Worm (Caenorhabditis elegans) whole organism, early embryonic: ENCODE results near the gene C14B9.8.

Experiments used
- B0310.2 ChIP-seq: sonication (generic microtip); optimal IDR thresholded peaks from 2 replicates; lab custom pipeline; 2016; ENCODE audit warnings: mild to moderate bottlenecking, missing genetic modification characterization, missing compliant biosample characterization
- F13C5.2 ChIP-seq: sonication (generic microtip); optimal IDR thresholded peaks from 2 replicates; lab custom pipeline; 2017; ENCODE audit warnings: mild to moderate bottlenecking, missing genetic modification characterization, inconsistent platforms, missing compliant biosample characterization
- ama-1 ChIP-seq: fragments of 150-350 bp; optimal IDR thresholded peaks from 2 replicates; lab custom pipeline; 2014
- ceh-13 ChIP-seq: fragments of 200-800 bp; sonication (Bioruptor generic); optimal IDR thresholded peaks from 2 replicates; lab custom pipeline; 2018; ENCODE audit warnings: mild to moderate bottlenecking, missing genetic modification characterization, missing compliant biosample characterization
- ceh-36 ChIP-seq: sonication (generic microtip); optimal IDR thresholded peaks from 2 replicates; lab custom pipeline; 2016; ENCODE audit warnings: missing genetic modification characterization, inconsistent platforms, missing compliant biosample characterization
- flt-1 ChIP-seq: fragments of 200-800 bp; sonication (Bioruptor generic); IDR thresholded peaks from 2 replicates; pipeline ENCODE4 v1.3.6; 2022; ENCODE audit warnings: missing genetic modification characterization, missing compliant biosample characterization
- hmbx-1 ChIP-seq: sonication (generic microtip); optimal IDR thresholded peaks from 2 replicates; lab custom pipeline; 2016; ENCODE audit warnings: mild to moderate bottlenecking, missing genetic modification characterization, missing compliant biosample characterization
- hmg-4 ChIP-seq: fragments of 200-800 bp; sonication (Bioruptor generic); optimal IDR thresholded peaks from 2 replicates; lab custom pipeline; 2018; ENCODE audit warnings: mild to moderate bottlenecking, missing genetic modification characterization, missing compliant biosample characterization
- pes-1 ChIP-seq: fragments of 200-800 bp; sonication (Bioruptor generic); IDR thresholded peaks from 2 replicates; pipeline ENCODE4 v1.3.6; 2022; ENCODE audit warnings: missing genetic modification reagents, missing genetic modification characterization, missing compliant biosample characterization
- scrt-1 ChIP-seq: fragments of 200-800 bp; sonication (Bioruptor generic); IDR thresholded peaks from 2 replicates; pipeline ENCODE4 v1.3.6; 2022; ENCODE audit warnings: missing genetic modification characterization, missing compliant biosample characterization
- sea-1 ChIP-seq: fragments of 200-800 bp; sonication (Bioruptor generic); conservative IDR thresholded peaks from 2 replicates; pipeline ENCODE4 v1.3.6; 2022; ENCODE audit warnings: missing genetic modification characterization, missing compliant biosample characterization
- tbx-11 ChIP-seq: fragments of 200-800 bp; sonication (Bioruptor generic); IDR thresholded peaks from 2 replicates; pipeline ENCODE4 v1.3.6; 2022; ENCODE audit warnings: missing genetic modification characterization, missing compliant biosample characterization
- tbx-37 ChIP-seq: fragments of 200-800 bp; sonication (Bioruptor generic); conservative IDR thresholded peaks from 2 replicates; pipeline ENCODE4 v1.3.6; 2022; ENCODE audit warnings: missing genetic modification reagents, missing genetic modification characterization, missing compliant biosample characterization
- tra-4 ChIP-seq: sonication (generic microtip); optimal IDR thresholded peaks from 2 replicates; lab custom pipeline; 2017; ENCODE audit warnings: missing genetic modification characterization, missing compliant biosample characterization

ce11 chrIII:8093079-8093623 is 51.3 kb downstream of the C14B9.8 start, which contains the start of gene K06H7.2:
- TF ChIP-seq tbx-37 (GFP tag; lab: Robert Waterston, UW) (no peak), B0310.2 (tag; lab: Kevin White, UChicago) (no peak), pes-1 (GFP tag; lab: Robert Waterston, UW) (no peak), hmg-4 (GFP tag; lab: Kevin White, UChicago) (no peak), ama-1 (lab: Kevin White, UChicago) (no peak), sea-1 (GFP tag; lab: Robert Waterston, UW) (no peak), ceh-13 (GFP tag; lab: Kevin White, UChicago) (no peak), tbx-11 (GFP tag; lab: Robert Waterston, UW) (no peak), scrt-1 (no peak), ceh-36 (no peak), tra-4 (no peak), flt-1 (GFP tag; lab: Robert Waterston, UW) (no peak), F13C5.2 (tag; lab: Kevin White, UChicago) (no peak), hmbx-1 (tag; lab: Kevin White, UChicago) (no peak)
